Fruit fly (Drosophila melanogaster): ENCODE measurements around the gene Idh.

Idh gene

dm6 chr3L:8308891-8309352 lies 51.8 kb downstream of the Idh start, which contains the start of gene BI-1 (continued):
- TF ChIP-seq corto (GFP tag; optimal IDR thresholded peaks at IDR 0.05) = peak; percentile 17
- TF ChIP-seq Sox102F (GFP tag; optimal IDR thresholded peaks at IDR 0.05) = no peak
- no peak for TF ChIP-seq sr (GFP tag; IDR thresholded peaks at IDR 0.05)
- TF ChIP-seq CG10431 (GFP tag; optimal IDR thresholded peaks at IDR 0.05) = peak; percentile 2
- peak; percentile 69; the same call in 1 of the 2 replicates for TF ChIP-seq Rfx (GFP tag; IDR thresholded peaks at IDR 0.05)
- TF ChIP-seq crc (GFP tag; optimal IDR thresholded peaks at IDR 0.05) = no peak
- no peak for TF ChIP-seq so (GFP tag; IDR thresholded peaks at IDR 0.05)
- TF ChIP-seq E2f2 (GFP tag; IDR thresholded peaks at IDR 0.05) = peak; percentile 83
- TF ChIP-seq E2f1 (GFP tag; IDR thresholded peaks at IDR 0.05) = no peak
- TF ChIP-seq CG7839 (tag; optimal IDR thresholded peaks at IDR 0.05) = peak; percentile 74
- no peak for TF ChIP-seq luna (GFP tag; optimal IDR thresholded peaks at IDR 0.05)
- peak; percentile 76 for TF ChIP-seq stwl (tag; optimal IDR thresholded peaks at IDR 0.05)
- peak; percentile 34 for TF ChIP-seq Camta (GFP tag; optimal IDR thresholded peaks at IDR 0.05)
- TF ChIP-seq nom (GFP tag; optimal IDR thresholded peaks at IDR 0.05) = peak; percentile 46
- no peak for TF ChIP-seq CG13296 (GFP tag; optimal IDR thresholded peaks at IDR 0.05)
- TF ChIP-seq CG18599 (GFP tag; optimal IDR thresholded peaks at IDR 0.05) = peak; percentile 81
- no peak for TF ChIP-seq gcm (GFP tag; optimal IDR thresholded peaks at IDR 0.05)
- TF ChIP-seq HmgZ (tag; optimal IDR thresholded peaks at IDR 0.05) = peak; percentile 73
- TF ChIP-seq CG12236 (GFP tag; optimal IDR thresholded peaks at IDR 0.05) = no peak
- no peak for TF ChIP-seq CG2199 (GFP tag; IDR thresholded peaks at IDR 0.05)
- no peak for TF ChIP-seq ttk (GFP tag; IDR thresholded peaks at IDR 0.05)
- TF ChIP-seq cg (GFP tag; optimal IDR thresholded peaks at IDR 0.05) = no peak
- TF ChIP-seq Hey (tag; optimal IDR thresholded peaks at IDR 0.05) = no peak
- peak in 1 of 2 experiments; percentile 0 for TF ChIP-seq chif (GFP tag; optimal IDR thresholded peaks at IDR 0.05)
- TF ChIP-seq CG15514 (GFP tag; optimal IDR thresholded peaks at IDR 0.05) = peak; percentile 73
- no peak for TF ChIP-seq vvl (GFP tag; IDR thresholded peaks at IDR 0.05)
- TF ChIP-seq CG32532 (GFP tag; IDR thresholded peaks at IDR 0.05) = peak; percentile 43
- TF ChIP-seq toy (GFP tag; IDR thresholded peaks at IDR 0.05) = no peak
- peak; percentile 79 for TF ChIP-seq grau (tag; optimal IDR thresholded peaks at IDR 0.05)
- peak; percentile 89 for TF ChIP-seq sens (GFP tag)
- peak; percentile 58 for TF ChIP-seq D19B (GFP tag; optimal IDR thresholded peaks at IDR 0.05)
- peak; percentile 51 for TF ChIP-seq pum (GFP tag; optimal IDR thresholded peaks at IDR 0.05)
- TF ChIP-seq CG15269 (tag; optimal IDR thresholded peaks at IDR 0.05) = no peak
- TF ChIP-seq rib (GFP tag; IDR thresholded peaks at IDR 0.05) = no peak
- TF ChIP-seq CG10543 (GFP tag; optimal IDR thresholded peaks at IDR 0.05) = peak; percentile 78
- no peak for TF ChIP-seq Usf (GFP tag; optimal IDR thresholded peaks at IDR 0.05)
- no peak for TF ChIP-seq p53 (GFP tag; optimal IDR thresholded peaks at IDR 0.05)
- TF ChIP-seq Xbp1 (GFP tag; optimal IDR thresholded peaks at IDR 0.05) = peak; percentile 89
- no peak for TF ChIP-seq fd102C (GFP tag; optimal IDR thresholded peaks at IDR 0.05)
- no peak for TF ChIP-seq CG6813 (GFP tag; optimal IDR thresholded peaks at IDR 0.05)
- no peak for TF ChIP-seq Ada2b (GFP tag; IDR thresholded peaks at IDR 0.05)
- no peak for TF ChIP-seq CG4730 (GFP tag; IDR thresholded peaks at IDR 0.05)
- TF ChIP-seq CG1603 (tag; optimal IDR thresholded peaks at IDR 0.05) = no peak
- no peak for TF ChIP-seq Blimp-1 (GFP tag; optimal IDR thresholded peaks at IDR 0.05)
- TF ChIP-seq org-1 (GFP tag; optimal IDR thresholded peaks at IDR 0.05) = peak; percentile 41
- no peak for TF ChIP-seq ase (GFP tag; IDR thresholded peaks at IDR 0.05)
- no peak for TF ChIP-seq unc-4 (GFP tag; IDR thresholded peaks at IDR 0.05; ENCODE audit: partially characterized antibody)
- peak; percentile 70 for TF ChIP-seq kah (GFP tag; optimal IDR thresholded peaks at IDR 0.05)
- TF ChIP-seq repo (GFP tag; optimal IDR thresholded peaks at IDR 0.05) = no peak
- TF ChIP-seq otp (GFP tag; IDR thresholded peaks at IDR 0.05) = no peak
- no peak for TF ChIP-seq sens-2 (GFP tag; IDR thresholded peaks at IDR 0.05)

Data from whole organism, embryonic.